Worm (Caenorhabditis elegans): ENCODE data around the gene C27A7.5.

DNA sequence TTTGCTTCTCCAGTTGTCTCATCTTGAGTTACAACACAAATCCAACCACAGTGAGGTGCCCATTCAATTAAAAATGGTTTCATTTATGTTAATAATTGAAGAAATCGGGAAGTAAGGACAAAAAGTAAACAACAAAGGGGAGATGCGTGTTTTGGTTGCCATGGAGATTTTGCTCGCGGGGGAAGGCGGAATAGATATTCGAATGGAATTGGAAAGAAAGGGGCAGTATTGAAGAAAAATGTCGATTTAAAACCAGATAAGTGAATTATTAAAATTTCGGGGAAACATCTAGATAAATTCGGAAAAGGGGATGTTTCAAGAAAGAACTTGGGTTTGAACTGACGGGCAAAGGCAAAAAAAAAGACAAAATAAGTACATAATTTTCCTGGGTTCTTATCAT, 11.5 kb downstream of the C27A7.5 start, which contains the start of gene che-11:
- TF ChIP-seq him-1 (tag; optimal IDR thresholded peaks at IDR 0.05) (no peak), W03F9.2 (tag; optimal IDR thresholded peaks at IDR 0.05) (no peak), dao-5 (tag; optimal IDR thresholded peaks at IDR 0.05) (no peak)
